Fruit fly (Drosophila melanogaster): ENCODE results near the gene GMF.

Gene GMF

dm6 chr2L:16307026-16307703, 4.4 kb upstream of the GMF start, which contains the start of the genes CG5861 and Syx5:
CG5861 (minus strand) TSS chr2L:16307298.
Syx5 (plus strand) TSS chr2L:16307346.
- TF ChIP-seq Snoo (tag; optimal IDR thresholded peaks at IDR 0.05) (peak; percentile 29), CG15710 (tag; optimal IDR thresholded peaks at IDR 0.05) (peak; percentile 42), Pif1B (GFP tag; optimal IDR thresholded peaks at IDR 0.05) (no peak), CG17806 (tag; optimal IDR thresholded peaks at IDR 0.05) (peak; percentile 37), CG12605 (GFP tag; IDR thresholded peaks at IDR 0.05) (no peak), CG9948 (tag; optimal IDR thresholded peaks at IDR 0.05) (peak; percentile 12), D1 (tag; optimal IDR thresholded peaks at IDR 0.05) (no peak), EcR (GFP tag; optimal IDR thresholded peaks at IDR 0.05) (peak; percentile 0), CG8159 (tag; optimal IDR thresholded peaks at IDR 0.05) (no peak), rn (GFP tag; IDR thresholded peaks at IDR 0.05) (peak; percentile 42; the same call in 1 of the 2 replicates), CG32121 (GFP tag; IDR thresholded peaks at IDR 0.05) (peak; percentile 57; the same call in 1 of the 2 replicates), Pif1A (GFP tag; optimal IDR thresholded peaks at IDR 0.05) (no peak), CG8301 (tag; optimal IDR thresholded peaks at IDR 0.05) (no peak), fd96Ca (GFP tag; IDR thresholded peaks at IDR 0.05) (no peak; the same call in 2 of the 3 replicates), CG4496 (GFP tag; IDR thresholded peaks at IDR 0.05) (no peak), CG10348 (GFP tag; IDR thresholded peaks at IDR 0.05) (no peak), CG34367 (tag; optimal IDR thresholded peaks at IDR 0.05) (no peak), CG14655 (GFP tag; optimal IDR thresholded peaks at IDR 0.05) (no peak), gl (tag; optimal IDR thresholded peaks at IDR 0.05) (no peak), Ets98B (GFP tag; IDR thresholded peaks at IDR 0.05) (peak; percentile 60), CG13204 (GFP tag; optimal IDR thresholded peaks at IDR 0.05) (no peak)

dm6 chr2L:16299466-16300311, 3.1 kb downstream of the GMF start, which contains the start of the genes heix and CG17328:
heix (minus strand) TSS chr2L:16299858.
CG17328 (plus strand) TSS chr2L:16299943.
- TF ChIP-seq CG13204 (GFP tag; optimal IDR thresholded peaks at IDR 0.05) (no peak), CG34367 (tag; optimal IDR thresholded peaks at IDR 0.05) (peak; percentile 56), CG14655 (GFP tag; optimal IDR thresholded peaks at IDR 0.05) (no peak), fd96Ca (GFP tag; IDR thresholded peaks at IDR 0.05) (no peak), CG32121 (GFP tag; IDR thresholded peaks at IDR 0.05) (peak; percentile 14; the same call in 1 of the 2 replicates), rn (GFP tag; IDR thresholded peaks at IDR 0.05) (0 out of 2 replicates have a peak, but pooled peaks have one; percentile 40), Snoo (tag; optimal IDR thresholded peaks at IDR 0.05) (peak; percentile 64), Pif1B (GFP tag; optimal IDR thresholded peaks at IDR 0.05) (no peak), Pif1A (GFP tag; optimal IDR thresholded peaks at IDR 0.05) (no peak), gl (tag; optimal IDR thresholded peaks at IDR 0.05) (no peak), CG8301 (tag; optimal IDR thresholded peaks at IDR 0.05) (peak; percentile 59), D1 (tag; optimal IDR thresholded peaks at IDR 0.05) (no peak), Ets98B (GFP tag; IDR thresholded peaks at IDR 0.05) (peak; percentile 27; the same call in 1 of the 2 replicates), CG4496 (GFP tag; IDR thresholded peaks at IDR 0.05) (peak; percentile 69), CG9948 (tag; optimal IDR thresholded peaks at IDR 0.05) (peak; percentile 59), CG10348 (GFP tag; IDR thresholded peaks at IDR 0.05) (0 out of 2 replicates have a peak, but pooled peaks have one; percentile 16), EcR (GFP tag; optimal IDR thresholded peaks at IDR 0.05) (no peak), CG8159 (tag; optimal IDR thresholded peaks at IDR 0.05) (peak; percentile 73), CG15710 (tag; optimal IDR thresholded peaks at IDR 0.05) (peak; percentile 74), CG17806 (tag; optimal IDR thresholded peaks at IDR 0.05) (peak; percentile 62), CG12605 (GFP tag; IDR thresholded peaks at IDR 0.05) (no peak)

- TF ChIP-seq CG13204 (GFP tag; optimal IDR thresholded peaks at IDR 0.05) (no peak), CG34367 (tag; optimal IDR thresholded peaks at IDR 0.05) (no peak), EcR (GFP tag; optimal IDR thresholded peaks at IDR 0.05) (no peak)
These were observed 9.0 kb downstream of the GMF start, which contains the start of gene Cyp303a1 for dm6 chr2L:16293703-16294233. Cyp303a1 (plus strand) TSS chr2L:16294183.

- TF ChIP-seq CG14655 (GFP tag; optimal IDR thresholded peaks at IDR 0.05) = no peak
- peak; percentile 16; the same call in 1 of the 2 replicates for TF ChIP-seq Ets98B (GFP tag; IDR thresholded peaks at IDR 0.05)
- no peak for TF ChIP-seq CG9948 (tag; optimal IDR thresholded peaks at IDR 0.05)
- no peak for TF ChIP-seq EcR (GFP tag; optimal IDR thresholded peaks at IDR 0.05)
These were observed 9.7 kb downstream of the GMF start, which contains the start of gene CG13258 for dm6 chr2L:16292975-16293501. CG13258 (minus strand) TSS chr2L:16293025.

- TF ChIP-seq CG12605 (GFP tag; IDR thresholded peaks at IDR 0.05) = no peak
- no peak for TF ChIP-seq Snoo (tag; optimal IDR thresholded peaks at IDR 0.05)
- TF ChIP-seq CG34367 (tag; optimal IDR thresholded peaks at IDR 0.05) = no peak
- no peak for TF ChIP-seq Ets98B (GFP tag; IDR thresholded peaks at IDR 0.05)
- no peak for TF ChIP-seq CG32121 (GFP tag; IDR thresholded peaks at IDR 0.05)
- no peak for TF ChIP-seq CG14655 (GFP tag; optimal IDR thresholded peaks at IDR 0.05)
- no peak for TF ChIP-seq D1 (tag; optimal IDR thresholded peaks at IDR 0.05)
- no peak for TF ChIP-seq fd96Ca (GFP tag; IDR thresholded peaks at IDR 0.05)
- TF ChIP-seq CG9948 (tag; optimal IDR thresholded peaks at IDR 0.05) = no peak
- TF ChIP-seq gl (tag; optimal IDR thresholded peaks at IDR 0.05) = no peak
- no peak for TF ChIP-seq CG8301 (tag; optimal IDR thresholded peaks at IDR 0.05)
- TF ChIP-seq Pif1A (GFP tag; optimal IDR thresholded peaks at IDR 0.05) = no peak
- no peak for TF ChIP-seq CG8159 (tag; optimal IDR thresholded peaks at IDR 0.05)
- no peak for TF ChIP-seq CG17806 (tag; optimal IDR thresholded peaks at IDR 0.05)
These were observed 11.8 kb downstream of the GMF start, which contains the start of gene CG17329 for dm6 chr2L:16290984-16291383. CG17329 (plus strand) TSS chr2L:16291284.

Measured in whole organism, pupa.